Fruit fly (Drosophila melanogaster): ENCODE data around the gene CG14657.

CG14657 gene

DNA sequence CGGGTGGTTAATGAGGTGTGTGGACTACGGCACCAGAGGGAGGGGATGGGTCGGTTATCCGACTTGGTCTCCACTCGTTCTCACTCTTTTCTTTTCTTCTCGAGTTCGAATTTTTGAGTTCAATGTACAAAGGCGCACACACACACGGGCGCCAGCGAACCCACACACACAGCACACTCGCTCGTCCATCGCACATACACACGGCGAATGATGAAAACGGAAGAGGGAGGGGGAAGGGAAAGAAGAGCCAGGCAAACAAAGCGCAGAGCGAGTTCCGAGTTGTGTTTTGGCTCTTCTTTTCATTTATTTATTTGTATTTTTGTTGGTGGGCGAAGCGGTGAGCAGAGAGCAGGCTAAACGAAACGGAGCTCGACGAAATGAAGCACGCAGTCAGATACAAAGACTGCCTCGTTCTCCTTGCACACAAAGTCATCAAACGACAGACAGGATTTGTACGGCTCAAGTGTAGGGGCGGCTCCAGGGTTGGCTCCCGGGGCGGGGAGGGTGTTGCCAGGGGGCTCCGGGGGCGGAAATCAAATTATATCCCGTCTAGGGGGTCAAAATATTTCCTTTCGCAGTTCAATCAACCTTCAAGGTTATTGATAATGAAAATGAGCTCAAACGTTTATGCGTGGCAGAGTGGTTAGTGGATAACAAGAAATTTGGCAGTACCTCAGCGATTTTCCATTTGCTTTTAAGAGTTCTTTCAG lies 11.1 kb downstream of the CG14657 start:
- TF ChIP-seq CG8478 (optimal IDR thresholded peaks at IDR 0.05) (no peak), CTCF (optimal IDR thresholded peaks at IDR 0.05) (no peak)

DNA sequence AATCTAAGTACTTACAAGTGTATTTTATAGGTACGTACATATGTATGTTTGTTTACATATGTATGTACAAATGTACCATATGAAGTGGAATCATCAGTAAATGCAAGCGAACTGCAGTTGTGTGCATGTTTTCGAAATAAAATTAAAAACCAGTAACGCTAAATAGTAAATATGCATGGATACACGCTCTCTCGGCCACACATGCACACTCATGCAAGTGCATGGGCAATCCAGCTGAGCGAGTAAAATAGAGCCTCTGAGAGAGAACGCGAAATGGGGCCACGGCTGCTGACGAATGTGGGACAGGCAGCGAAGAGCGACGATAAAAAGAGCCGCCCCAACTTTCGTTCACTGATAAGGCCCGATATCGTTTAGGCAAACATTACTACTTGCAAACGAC lies 13.7 kb downstream of the CG14657 start:
- TF ChIP-seq CG8478 (optimal IDR thresholded peaks at IDR 0.05) (no peak), CTCF (optimal IDR thresholded peaks at IDR 0.05) (no peak)

DNA sequence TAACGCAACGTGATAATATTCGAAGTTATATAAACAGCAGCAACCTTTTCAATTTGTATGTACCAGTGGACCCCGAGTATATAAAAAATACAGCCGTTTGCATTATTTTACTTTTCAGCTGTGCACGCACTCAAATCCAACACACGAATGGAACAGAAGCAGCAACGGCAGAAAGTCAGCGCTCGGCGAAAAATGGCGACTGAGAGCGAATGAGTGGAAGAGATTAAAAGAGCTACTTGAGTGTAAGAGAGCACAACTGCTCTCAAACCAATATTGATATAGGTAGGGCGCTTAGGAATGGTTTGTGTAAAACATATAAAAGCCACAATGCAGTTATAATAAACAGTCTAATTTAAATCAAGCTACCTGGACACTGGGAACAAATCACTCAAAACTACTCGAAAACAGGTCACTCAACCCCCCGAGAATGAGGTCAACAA lies 14.9 kb downstream of the CG14657 start:
- TF ChIP-seq CTCF (optimal IDR thresholded peaks at IDR 0.05) = no peak
- no peak for TF ChIP-seq CG8478 (optimal IDR thresholded peaks at IDR 0.05)

DNA sequence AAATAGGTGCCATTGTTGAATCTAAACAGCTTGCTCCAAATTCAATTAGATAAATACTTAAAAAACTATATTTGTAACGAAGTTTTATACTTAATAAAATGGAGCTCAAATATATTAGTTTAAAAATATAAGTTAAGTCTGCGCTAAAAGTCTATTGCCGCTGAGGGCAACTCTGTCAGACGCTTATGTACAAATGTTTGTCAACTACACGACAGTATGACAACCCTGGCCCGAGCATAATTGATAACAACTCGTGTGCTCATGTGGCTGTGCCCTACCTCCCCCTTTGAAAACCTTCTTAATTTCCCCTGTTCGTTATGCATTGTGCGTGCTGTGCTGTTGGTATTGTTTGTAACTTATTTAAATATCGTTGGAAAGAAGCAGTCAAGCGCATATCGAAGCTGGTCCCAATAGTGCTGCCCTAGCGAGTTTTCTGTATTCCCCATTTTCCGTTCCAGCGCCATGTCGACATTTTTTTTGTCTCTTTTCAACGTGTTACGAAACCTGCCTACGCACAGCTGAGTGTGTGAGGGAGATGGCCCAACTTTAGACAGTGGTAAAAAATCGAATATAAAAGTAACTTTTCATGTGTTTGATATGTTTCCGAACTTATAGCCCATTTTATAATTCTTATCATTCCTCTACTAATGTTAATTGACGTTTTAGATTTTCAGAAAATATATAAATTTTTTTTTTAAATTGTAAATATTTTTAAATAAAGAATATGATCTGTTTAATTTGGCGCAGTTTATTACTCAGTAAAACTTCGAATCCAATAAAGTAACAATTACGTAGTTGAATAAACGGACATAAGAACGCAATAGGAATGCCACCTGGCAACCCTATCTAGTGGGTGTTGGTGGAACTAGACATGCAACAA lies 16.2 kb downstream of the CG14657 start:
- TF ChIP-seq CG8478 (optimal IDR thresholded peaks at IDR 0.05) (no peak), CTCF (optimal IDR thresholded peaks at IDR 0.05) (no peak)

DNA sequence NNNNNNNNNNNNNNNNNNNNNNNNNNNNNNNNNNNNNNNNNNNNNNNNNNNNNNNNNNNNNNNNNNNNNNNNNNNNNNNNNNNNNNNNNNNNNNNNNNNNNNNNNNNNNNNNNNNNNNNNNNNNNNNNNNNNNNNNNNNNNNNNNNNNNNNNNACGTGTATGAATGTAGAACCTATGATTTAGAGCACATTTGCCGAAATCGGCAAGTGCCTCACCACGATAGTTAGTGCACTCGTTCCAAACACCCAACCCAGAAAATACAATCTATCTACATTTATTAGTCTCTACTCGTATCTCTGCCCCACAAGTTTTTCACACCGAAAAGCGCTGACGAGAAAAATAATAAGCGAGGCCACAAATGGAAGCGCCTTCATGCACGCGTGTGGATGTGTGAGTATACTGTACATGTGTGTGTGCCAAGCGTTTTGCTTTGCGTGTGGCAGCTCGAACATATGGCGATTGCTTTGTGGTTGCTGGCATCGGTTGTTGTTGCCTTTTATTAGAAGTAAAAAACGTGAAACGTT lies 17.0 kb downstream of the CG14657 start:
- TF ChIP-seq CG8478 (optimal IDR thresholded peaks at IDR 0.05) (no peak), CTCF (optimal IDR thresholded peaks at IDR 0.05) (no peak)

DNA sequence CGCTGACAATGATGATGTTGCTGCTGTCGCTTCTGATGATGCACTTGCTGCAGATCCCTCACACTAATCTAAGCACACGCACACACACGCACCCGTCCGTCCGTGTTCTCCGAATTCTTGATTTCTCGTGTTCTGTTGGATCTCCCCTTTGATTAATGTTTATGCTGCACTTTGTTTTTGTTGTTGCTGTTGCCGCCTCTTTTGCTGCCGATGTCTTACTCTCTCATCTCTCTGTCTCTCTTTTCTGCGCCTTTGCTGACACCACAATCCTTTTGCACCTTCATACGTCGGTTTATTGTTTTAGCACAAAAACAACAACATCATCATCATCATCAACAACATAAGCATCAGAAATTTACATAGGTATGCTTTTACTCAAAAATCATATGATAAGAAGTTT lies 23.2 kb downstream of the CG14657 start:
- TF ChIP-seq CG8478 (optimal IDR thresholded peaks at IDR 0.05) (no peak), CTCF (optimal IDR thresholded peaks at IDR 0.05) (no peak)

DNA sequence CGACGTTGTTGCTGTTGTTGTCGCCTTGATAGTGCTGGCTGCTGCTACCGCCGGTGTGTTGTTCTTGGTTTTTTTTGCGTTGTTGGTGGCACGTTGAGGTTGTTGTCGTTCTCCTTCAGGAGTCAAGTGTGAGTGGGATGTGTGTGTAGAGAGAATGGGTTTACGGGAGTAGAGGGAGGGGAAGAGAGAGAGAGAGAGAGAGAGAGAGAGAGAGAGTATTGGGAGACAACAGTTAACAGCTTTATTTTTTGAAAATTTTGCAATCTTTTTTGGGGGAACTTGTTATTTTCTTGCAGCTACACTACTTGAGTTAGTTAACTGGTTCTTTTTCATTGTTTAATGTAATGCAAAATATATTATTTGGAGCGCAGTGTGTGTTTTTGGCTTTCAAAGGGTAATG lies 23.6 kb downstream of the CG14657 start:
- no peak for TF ChIP-seq CTCF (optimal IDR thresholded peaks at IDR 0.05)
- TF ChIP-seq CG8478 (optimal IDR thresholded peaks at IDR 0.05) = no peak

DNA sequence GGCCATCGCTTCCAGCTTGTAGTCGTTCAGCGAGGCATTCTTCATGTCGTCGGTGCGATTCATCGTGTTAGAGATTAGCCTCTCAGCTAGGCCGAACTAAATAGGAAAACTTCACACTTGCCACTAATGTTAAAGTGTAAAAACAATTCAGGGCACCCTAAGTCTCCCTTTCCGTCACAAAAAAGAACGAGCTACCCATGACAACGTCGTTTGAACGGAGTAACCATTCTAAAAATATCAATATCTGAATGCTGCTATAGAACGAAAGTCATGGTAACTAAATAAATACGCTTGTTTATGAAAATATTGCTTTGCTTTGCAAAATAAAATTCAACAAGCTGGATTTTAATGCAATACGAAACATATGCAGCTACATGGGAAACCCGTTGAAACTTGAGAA lies 36.6 kb downstream of the CG14657 start, which contains the start of gene Ccdc39:
Ccdc39 (minus strand) TSS at position 101 of the 400 bp plus-strand sequence.
- TF ChIP-seq CG8478 (optimal IDR thresholded peaks at IDR 0.05) (no peak), CTCF (optimal IDR thresholded peaks at IDR 0.05) (no peak)

DNA sequence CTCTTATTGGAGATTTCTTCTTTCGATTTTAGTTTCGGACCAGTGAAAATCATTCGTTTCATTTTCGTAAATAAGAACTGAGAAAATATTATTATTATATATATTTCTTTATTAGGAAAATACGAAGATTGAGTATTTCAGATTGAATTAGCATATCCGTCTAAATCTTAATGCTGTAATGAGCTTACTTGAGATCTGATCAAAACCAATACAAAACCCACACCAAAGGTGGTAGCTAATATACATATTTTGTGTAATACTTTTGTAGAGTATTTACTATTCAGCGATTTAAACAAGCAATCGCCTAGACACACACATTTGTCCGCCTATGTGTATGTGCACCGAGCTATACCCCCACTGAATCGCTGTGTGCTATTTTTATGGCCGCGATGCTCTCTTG lies 40.5 kb downstream of the CG14657 start:
- TF ChIP-seq CTCF (optimal IDR thresholded peaks at IDR 0.05) (no peak), CG8478 (optimal IDR thresholded peaks at IDR 0.05) (no peak)

DNA sequence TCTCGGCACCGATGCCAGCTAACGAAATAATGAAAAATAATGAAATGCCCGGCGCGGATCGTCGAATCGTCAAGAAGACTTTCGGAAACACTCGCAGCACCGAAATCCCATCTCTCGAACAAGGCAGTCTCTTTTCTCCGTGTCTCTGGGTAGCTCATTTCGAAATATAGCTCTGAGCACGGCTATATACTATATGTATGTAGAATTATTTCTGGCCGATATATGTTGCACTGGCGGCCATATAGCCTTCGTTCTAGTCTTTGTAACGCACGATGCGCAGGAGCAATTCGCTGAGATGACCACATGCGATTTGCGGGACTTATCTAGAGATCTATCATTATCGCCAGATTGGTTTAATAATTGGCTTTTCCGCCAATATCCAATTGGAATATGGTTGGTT lies 41.0 kb downstream of the CG14657 start, which contains the start of gene CG14655:
CG14655 (minus strand) TSS at position 41 of the 400 bp plus-strand sequence.
- TF ChIP-seq CG8478 (optimal IDR thresholded peaks at IDR 0.05) = no peak
- no peak for TF ChIP-seq CTCF (optimal IDR thresholded peaks at IDR 0.05)

DNA sequence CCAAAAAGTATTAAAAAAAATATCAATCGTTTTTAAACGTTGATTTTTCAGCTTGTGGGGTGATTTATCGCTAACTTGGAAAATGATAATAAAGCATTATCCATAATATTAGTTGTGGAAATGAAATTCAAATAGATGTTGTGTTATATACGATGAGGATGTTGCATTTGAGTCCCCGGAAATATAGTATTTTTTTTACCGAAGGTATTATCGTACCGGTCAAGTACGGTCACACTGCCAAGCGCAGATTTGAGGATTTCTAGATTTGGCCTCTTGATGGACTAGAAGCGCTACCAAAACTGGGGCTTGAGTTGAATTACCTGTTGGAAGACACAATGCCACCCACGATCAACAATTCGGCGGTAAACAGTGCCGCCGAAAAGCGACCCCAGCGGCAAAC lies 45.9 kb downstream of the CG14657 start:
- TF ChIP-seq CTCF (optimal IDR thresholded peaks at IDR 0.05) (no peak), CG8478 (optimal IDR thresholded peaks at IDR 0.05) (no peak)

DNA sequence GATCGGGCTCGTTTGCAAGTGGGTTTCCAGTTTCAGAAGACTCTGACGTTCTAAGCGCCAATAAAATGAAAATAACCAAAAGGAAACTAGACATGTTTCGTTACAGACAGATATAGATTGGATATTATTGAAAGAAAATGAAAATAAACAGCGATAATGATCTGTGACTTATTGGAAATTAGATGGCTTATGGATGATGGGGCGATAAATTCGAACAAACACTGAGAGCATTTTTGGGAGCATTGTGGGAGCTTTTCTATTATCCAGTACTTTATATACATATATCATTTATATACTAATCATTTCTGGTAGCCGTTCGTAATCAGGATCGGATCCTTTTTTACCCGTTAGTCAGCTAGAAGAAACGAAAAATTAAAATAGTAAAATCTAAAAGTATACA lies 46.3 kb downstream of the CG14657 start, which contains the start of gene CG44088:
CG44088 (minus strand) TSS at position 101 of the 400 bp plus-strand sequence.
- no peak for TF ChIP-seq CTCF (optimal IDR thresholded peaks at IDR 0.05)
- TF ChIP-seq CG8478 (optimal IDR thresholded peaks at IDR 0.05) = no peak

DNA sequence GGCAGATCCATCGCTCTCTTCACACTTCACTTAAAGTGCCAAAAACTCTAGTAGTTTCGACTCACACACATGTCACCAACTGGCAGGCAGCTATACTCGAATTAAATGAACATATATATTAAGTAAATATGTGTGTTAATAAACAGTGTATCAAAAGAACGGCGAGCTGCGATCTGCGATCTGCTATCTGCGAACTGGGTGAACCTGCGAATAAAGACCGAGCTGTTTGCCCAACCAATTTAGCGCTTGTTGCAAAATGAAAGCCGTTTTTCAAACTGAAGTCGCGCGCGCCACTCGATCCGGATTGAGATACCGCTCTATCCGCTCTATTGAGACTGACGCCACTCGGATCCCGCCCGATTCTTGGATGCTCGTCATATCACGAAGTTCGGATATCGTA lies 48.1 kb downstream of the CG14657 start, which contains the start of gene CG44098:
CG44098 (minus strand) TSS at position 101 of the 400 bp plus-strand sequence.
- TF ChIP-seq CTCF (optimal IDR thresholded peaks at IDR 0.05) (no peak), CG8478 (optimal IDR thresholded peaks at IDR 0.05) (no peak)

DNA sequence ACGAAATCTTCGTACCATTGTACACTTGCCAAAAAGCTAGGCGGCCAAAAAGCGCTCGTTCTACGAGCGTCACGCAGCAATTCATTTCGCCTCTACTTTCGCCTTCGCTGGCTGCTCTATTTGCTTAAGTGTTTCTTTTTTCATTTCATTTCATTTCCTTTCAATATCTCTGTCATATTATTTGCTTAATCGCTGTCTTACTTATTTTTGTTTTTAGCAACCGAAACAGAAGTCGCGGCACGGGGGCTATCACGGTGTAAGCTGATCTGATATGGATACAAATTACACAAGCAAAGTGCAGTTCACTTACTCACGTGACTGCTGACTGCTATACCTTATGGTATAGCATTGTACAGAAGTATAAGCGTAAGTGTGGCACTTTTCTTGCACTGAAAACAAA lies 49.9 kb downstream of the CG14657 start:
- TF ChIP-seq CTCF (optimal IDR thresholded peaks at IDR 0.05) (no peak), CG8478 (optimal IDR thresholded peaks at IDR 0.05) (no peak)

DNA sequence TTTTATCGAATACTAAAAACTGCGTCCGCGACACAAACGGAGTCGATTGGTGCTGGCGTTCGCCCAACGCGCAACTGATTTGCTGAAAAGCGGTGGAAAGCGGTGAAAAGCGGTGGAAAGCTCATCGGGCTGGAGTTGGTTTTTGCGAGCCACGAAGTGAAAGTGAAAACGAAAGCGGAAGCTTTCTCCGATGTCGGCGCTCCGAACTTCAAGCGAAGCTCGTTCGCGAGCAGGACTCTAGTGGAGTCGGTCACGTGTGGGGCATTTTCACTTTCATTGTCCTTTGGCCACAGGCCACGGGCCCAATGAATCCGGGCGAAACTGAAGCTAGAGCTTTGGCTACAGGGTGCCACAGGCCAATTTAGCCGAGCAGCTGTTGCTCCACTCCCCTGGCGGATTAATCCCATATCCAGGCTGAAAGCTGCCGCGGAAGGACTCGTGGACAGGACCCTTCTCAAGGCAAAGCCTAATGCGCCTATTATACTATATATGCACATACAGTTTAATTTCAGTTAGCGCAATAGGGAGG lies 52.5 kb downstream of the CG14657 start:
- TF ChIP-seq CTCF (optimal IDR thresholded peaks at IDR 0.05) (no peak), CG8478 (optimal IDR thresholded peaks at IDR 0.05) (no peak)
